Fruit fly (Drosophila melanogaster) whole organism, embryonic: ENCODE results near the gene Use1.

ENCODE experiments used
- CG11085 ChIP-seq: fragments of 200-800 bp; sonication (Bioruptor generic); IDR thresholded peaks from 2 replicates; pipeline ENCODE4 v1.3.6; 2022; ENCODE audit warnings: missing biosample characterization, missing genetic modification characterization
- CG11695 ChIP-seq: fragments of 200-800 bp; sonication (Bioruptor generic); IDR thresholded peaks from 3 replicates; pipeline ENCODE4 v1.3.6; 2022; ENCODE audit warnings: missing biosample characterization, missing genetic modification characterization
- CG12299 ChIP-seq: fragments of 200-800 bp; sonication (Bioruptor generic); optimal IDR thresholded peaks from 2 replicates; lab custom pipeline; 2018; ENCODE audit warnings: missing biosample characterization, mild to moderate bottlenecking, missing genetic modification characterization
- CG13775 ChIP-seq: fragments of 200-800 bp; sonication (Bioruptor generic); optimal IDR thresholded peaks from 3 replicates; lab custom pipeline; 2017; ENCODE audit warnings: missing biosample characterization, mild to moderate bottlenecking, missing genetic modification characterization
- CG15269 ChIP-seq: fragments of 200-800 bp; sonication (Bioruptor generic); optimal IDR thresholded peaks from 2 replicates; lab custom pipeline; 2018; ENCODE audit warnings: missing biosample characterization, mild to moderate bottlenecking, missing genetic modification characterization, moderate library complexity
- CG17568 ChIP-seq: fragments of 200-800 bp; sonication (Bioruptor generic); optimal IDR thresholded peaks from 2 replicates; lab custom pipeline; 2018; ENCODE audit warnings: missing biosample characterization, mild to moderate bottlenecking, missing genetic modification characterization, moderate library complexity
- CG17802 ChIP-seq: fragments of 200-800 bp; sonication (Bioruptor generic); optimal IDR thresholded peaks from 2 replicates; lab custom pipeline; 2018; ENCODE audit warnings: missing biosample characterization, mild to moderate bottlenecking, missing genetic modification characterization, moderate library complexity
- CG2120 ChIP-seq: fragments of 200-800 bp; sonication (Bioruptor generic); optimal IDR thresholded peaks from 3 replicates; lab custom pipeline; 2016; ENCODE audit warnings: missing biosample characterization, missing genetic modification characterization
- CG2202 ChIP-seq: fragments of 200-800 bp; sonication (Bioruptor generic); optimal IDR thresholded peaks from 2 replicates; lab custom pipeline; 2018; ENCODE audit warnings: missing biosample characterization, mild to moderate bottlenecking, missing genetic modification characterization
- CG2889 ChIP-seq: fragments of 200-800 bp; sonication (Bioruptor generic); IDR thresholded peaks from 3 replicates; pipeline ENCODE4 v1.3.6; 2022; ENCODE audit warnings: missing biosample characterization, missing genetic modification characterization
- CG31388 ChIP-seq: fragments of 200-800 bp; sonication (Bioruptor generic); optimal IDR thresholded peaks from 2 replicates; lab custom pipeline; 2016; ENCODE audit warnings: missing biosample characterization, missing genetic modification characterization
- CG31441 ChIP-seq: fragments of 200-800 bp; sonication (Bioruptor generic); IDR thresholded peaks from 2 replicates; pipeline ENCODE4 v1.3.6; 2022; ENCODE audit warnings: missing biosample characterization, missing genetic modification characterization
- CG33557 ChIP-seq: fragments of 200-800 bp; sonication (Bioruptor generic); optimal IDR thresholded peaks from 2 replicates; lab custom pipeline; 2019; ENCODE audit warnings: missing biosample characterization, mild to moderate bottlenecking, missing genetic modification characterization, moderate library complexity
- CG3838 ChIP-seq: fragments of 200-800 bp; sonication (Bioruptor generic); optimal IDR thresholded peaks from 3 replicates; lab custom pipeline; 2016; ENCODE audit warnings: missing biosample characterization, missing genetic modification characterization
- CG8944 ChIP-seq: fragments of 200-800 bp; sonication (Bioruptor generic); optimal IDR thresholded peaks from 3 replicates; lab custom pipeline; 2016; ENCODE audit warnings: missing biosample characterization, missing genetic modification characterization
- CG9932 ChIP-seq: fragments of 200-800 bp; sonication (Bioruptor generic); IDR thresholded peaks from 2 replicates; pipeline ENCODE4 v1.3.6; 2022; ENCODE audit warnings: missing biosample characterization, missing genetic modification characterization
- CHES-1-like ChIP-seq: fragments of 200-800 bp; sonication (Bioruptor generic); optimal IDR thresholded peaks from 2 replicates; lab custom pipeline; 2016; ENCODE audit warnings: missing biosample characterization, missing genetic modification characterization
- Camta ChIP-seq: fragments of 200-800 bp; sonication (Bioruptor generic); optimal IDR thresholded peaks from 2 replicates; lab custom pipeline; 2016; ENCODE audit warnings: missing biosample characterization, missing genetic modification characterization
- Chrac-16 ChIP-seq: fragments of 200-800 bp; sonication (Bioruptor generic); optimal IDR thresholded peaks from 3 replicates; lab custom pipeline; 2016; ENCODE audit warnings: missing biosample characterization, missing genetic modification characterization
- Dek ChIP-seq: fragments of 200-800 bp; sonication (Bioruptor generic); optimal IDR thresholded peaks from 3 replicates; lab custom pipeline; 2019; ENCODE audit warnings: missing biosample characterization, mild to moderate bottlenecking, missing genetic modification characterization, moderate library complexity
- Ets97D ChIP-seq: fragments of 200-800 bp; sonication (Bioruptor generic); optimal IDR thresholded peaks from 3 replicates; lab custom pipeline; 2016; ENCODE audit warnings: missing biosample characterization, missing genetic modification characterization
- Hr39 ChIP-seq: fragments of >200 bp; optimal IDR thresholded peaks from 2 replicates; lab custom pipeline; 2017
- Meics ChIP-seq: fragments of 200-800 bp; sonication (Bioruptor generic); optimal IDR thresholded peaks from 2 replicates; lab custom pipeline; 2017; ENCODE audit warnings: missing biosample characterization, mild to moderate bottlenecking, missing genetic modification characterization
- NK7.1 ChIP-seq: fragments of 200-800 bp; sonication (Bioruptor generic); optimal IDR thresholded peaks from 3 replicates; lab custom pipeline; 2016; ENCODE audit warnings: missing biosample characterization, missing genetic modification characterization
- Nf-YA ChIP-seq: fragments of 200-800 bp; sonication (Bioruptor generic); IDR thresholded peaks from 2 replicates; pipeline ENCODE4 v1.3.6; 2022; ENCODE audit warnings: missing biosample characterization, missing genetic modification characterization
- Pdp1 ChIP-seq, 2 experiments: fragments of 200-800 bp; sonication (Bioruptor generic); optimal IDR thresholded peaks; 3 replicates each; lab custom pipeline; 2016; ENCODE audit warnings: missing biosample characterization in 2 of 2, missing genetic modification characterization in 2 of 2, mild to moderate bottlenecking in 1 of 2, moderate library complexity in 1 of 2
- Rx ChIP-seq: fragments of 200-800 bp; sonication (Bioruptor generic); IDR thresholded peaks from 2 replicates; pipeline ENCODE4 v1.3.6; 2022; ENCODE audit warnings: missing biosample characterization, missing genetic modification characterization
- Sry-β ChIP-seq: fragments of 200-800 bp; sonication (Bioruptor generic); optimal IDR thresholded peaks from 2 replicates; lab custom pipeline; 2018; ENCODE audit warnings: missing biosample characterization, mild to moderate bottlenecking, missing genetic modification characterization, moderate library complexity
- Stat92E ChIP-seq, 3 experiments: fragments of >200 bp in 2 of 3; fragments of 200-800 bp in 1 of 3; sonication (Bioruptor generic) in 1 of 3; optimal IDR thresholded peaks; 2 replicates each; lab custom pipeline; 2017 to 2019; ENCODE audit warnings: missing biosample characterization in 3 of 3, missing genetic modification characterization in 3 of 3, mild to moderate bottlenecking in 1 of 3, moderate library complexity in 1 of 3
- Usf ChIP-seq: fragments of 200-800 bp; sonication (Bioruptor generic); optimal IDR thresholded peaks from 2 replicates; lab custom pipeline; 2017; ENCODE audit warnings: missing genotype, missing biosample characterization, missing genetic modification characterization
- YL-1 ChIP-seq: fragments of 200-800 bp; sonication (Bioruptor generic); optimal IDR thresholded peaks from 3 replicates; lab custom pipeline; 2017; ENCODE audit warnings: missing biosample characterization, mild to moderate bottlenecking, missing genetic modification characterization
- bbx ChIP-seq: fragments of 200-800 bp; sonication (Bioruptor generic); IDR thresholded peaks from 2 replicates; pipeline ENCODE4 v1.3.6; 2022; ENCODE audit warnings: missing biosample characterization, missing genetic modification characterization; ENCODE audit not compliant: partially characterized antibody
- crol ChIP-seq: fragments of 200-800 bp; sonication (Bioruptor generic); IDR thresholded peaks from 2 replicates; pipeline ENCODE4 v1.3.6; 2022; ENCODE audit warnings: missing biosample characterization, missing genetic modification characterization
- crp ChIP-seq, 2 experiments: fragments of 200-800 bp; sonication (Bioruptor generic); optimal IDR thresholded peaks; 2 replicates in 1 of 2; 3 replicates in 1 of 2; lab custom pipeline; 2017; ENCODE audit warnings: missing biosample characterization in 2 of 2, missing genetic modification characterization in 2 of 2, mild to moderate bottlenecking in 1 of 2, moderate library complexity in 1 of 2
- dimm ChIP-seq: fragments of 200-800 bp; sonication (Bioruptor generic); IDR thresholded peaks from 2 replicates; pipeline ENCODE4 v1.3.6; 2022; ENCODE audit warnings: missing biosample characterization, missing genetic modification characterization
- dm ChIP-seq: fragments of 200-800 bp; sonication (Bioruptor generic); optimal IDR thresholded peaks from 3 replicates; lab custom pipeline; 2016; ENCODE audit warnings: missing biosample characterization, missing genetic modification characterization
- eve ChIP-seq, 2 experiments: fragments of >200 bp; optimal IDR thresholded peaks; 2 replicates each; lab custom pipeline; 2017; ENCODE audit warnings: missing biosample characterization in 2 of 2, missing genetic modification characterization in 2 of 2
- fd64A ChIP-seq: fragments of 200-800 bp; sonication (Bioruptor generic); optimal IDR thresholded peaks from 3 replicates; lab custom pipeline; 2018; ENCODE audit warnings: missing biosample characterization, mild to moderate bottlenecking, missing genetic modification characterization
- fd96Cb ChIP-seq: fragments of 200-800 bp; sonication (Bioruptor generic); optimal IDR thresholded peaks from 2 replicates; lab custom pipeline; 2018; ENCODE audit warnings: missing biosample characterization, mild to moderate bottlenecking, missing genetic modification characterization, moderate library complexity
- gce ChIP-seq: fragments of 200-800 bp; sonication (Bioruptor generic); IDR thresholded peaks from 3 replicates; pipeline ENCODE4 v1.3.6; 2022; ENCODE audit warnings: missing biosample characterization, missing genetic modification characterization
- gem ChIP-seq: fragments of 200-800 bp; sonication (Bioruptor generic); optimal IDR thresholded peaks from 2 replicates; lab custom pipeline; 2019; ENCODE audit warnings: missing biosample characterization, mild to moderate bottlenecking, missing genetic modification characterization, moderate library complexity
- gsb ChIP-seq: fragments of 200-800 bp; sonication (Bioruptor generic); IDR thresholded peaks from 2 replicates; pipeline ENCODE4 v1.3.6; 2022; ENCODE audit warnings: missing biosample characterization, missing genetic modification characterization
- gt ChIP-seq: fragments of 200-800 bp; sonication (Bioruptor generic); IDR thresholded peaks from 2 replicates; pipeline ENCODE4 v1.3.6; 2022; ENCODE audit warnings: missing biosample characterization, missing genetic modification characterization
- lbe ChIP-seq: fragments of 200-800 bp; sonication (Bioruptor generic); optimal IDR thresholded peaks from 2 replicates; lab custom pipeline; 2016; ENCODE audit warnings: missing biosample characterization, mild to moderate bottlenecking, missing genetic modification characterization
- nau ChIP-seq: fragments of 200-800 bp; sonication (Bioruptor generic); optimal IDR thresholded peaks from 3 replicates; lab custom pipeline; 2017; ENCODE audit warnings: missing biosample characterization, mild to moderate bottlenecking, missing genetic modification characterization, missing genetic modification reagents
- nerfin-1 ChIP-seq: fragments of 200-800 bp; sonication (Bioruptor generic); optimal IDR thresholded peaks from 3 replicates; lab custom pipeline; 2019; ENCODE audit warnings: missing biosample characterization, mild to moderate bottlenecking, missing genetic modification characterization, moderate library complexity
- peb ChIP-seq: fragments of 200-800 bp; sonication (Bioruptor generic); IDR thresholded peaks from 2 replicates; pipeline ENCODE4 v1.3.6; 2022; ENCODE audit warnings: missing biosample characterization, missing genetic modification characterization
- phol ChIP-seq: fragments of 200-800 bp; sonication (Bioruptor generic); optimal IDR thresholded peaks from 3 replicates; lab custom pipeline; 2018; ENCODE audit warnings: missing biosample characterization, mild to moderate bottlenecking, missing genetic modification characterization, moderate library complexity
- pum ChIP-seq: fragments of 200-800 bp; sonication (Bioruptor generic); optimal IDR thresholded peaks from 2 replicates; lab custom pipeline; 2016; ENCODE audit warnings: missing biosample characterization, missing genetic modification characterization
- wor ChIP-seq: fragments of 200-800 bp; sonication (Bioruptor generic); IDR thresholded peaks from 2 replicates; pipeline ENCODE4 v1.3.6; 2022; ENCODE audit warnings: missing biosample characterization, missing genetic modification characterization

The Use1 gene

DNA sequence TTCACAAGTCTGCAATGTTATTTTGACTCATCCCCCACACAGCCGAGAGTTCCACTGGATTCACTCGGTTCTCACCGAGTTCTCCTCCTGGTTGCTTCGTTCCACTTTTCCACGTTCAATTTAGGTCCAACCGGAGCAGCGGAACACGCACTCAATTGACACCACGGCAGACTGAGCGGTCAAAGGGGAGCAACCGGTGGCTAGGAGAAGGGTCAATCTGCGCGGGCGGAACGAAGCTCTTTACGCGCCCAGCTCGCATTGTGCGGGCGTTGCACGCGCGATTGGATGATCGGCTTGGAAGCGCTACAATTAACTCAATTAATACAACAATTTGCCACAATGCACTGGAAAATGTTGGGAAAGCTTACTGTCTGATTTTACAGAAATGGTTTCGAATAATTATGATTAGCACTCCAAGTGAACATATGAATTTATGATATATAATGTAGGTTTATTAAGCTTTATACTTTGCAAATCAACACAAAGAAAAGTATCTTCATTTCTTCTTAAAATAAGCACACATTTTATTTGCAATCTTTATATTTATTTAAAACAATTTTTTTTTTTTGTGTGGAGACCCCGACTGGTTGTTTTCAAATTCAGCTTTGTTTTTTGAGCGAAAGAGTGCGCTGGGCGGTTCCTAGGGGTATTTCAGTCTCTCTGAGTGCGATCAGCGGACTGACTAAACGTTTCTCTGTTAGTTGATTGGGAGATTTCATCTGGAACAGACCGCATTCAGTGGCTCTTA is 44.5 kb downstream of the Use1 start, which contains the start of gene CG32032 (continued):
- TF ChIP-seq bbx (GFP tag; lab: Robert Waterston, UW) (no peak), Ets97D (GFP tag; lab: Kevin White, UChicago) (no peak), lbe (GFP tag; lab: Kevin White, UChicago) (no peak), NK7.1 (GFP tag; lab: Kevin White, UChicago) (no peak), dm (GFP tag; lab: Kevin White, UChicago) (no peak), CG11085 (GFP tag; lab: Robert Waterston, UW) (no peak), CG31441 (GFP tag; lab: Robert Waterston, UW) (no peak), CG33557 (GFP tag; lab: Kevin White, UChicago) (no peak), Dek (peak; percentile 8), fd64A (no peak), fd96Cb (tag; lab: Kevin White, UChicago) (peak; percentile 2), nerfin-1 (tag; lab: Kevin White, UChicago) (no peak), CG15269 (tag; lab: Kevin White, UChicago) (no peak), CG17802 (no peak), gsb (GFP tag; lab: Robert Waterston, UW) (no peak), Chrac-16 (GFP tag; lab: Kevin White, UChicago) (no peak), CG3838 (GFP tag; lab: Kevin White, UChicago) (no peak), CG13775 (GFP tag; lab: Kevin White, UChicago) (no peak), CG8944 (no peak), dimm (GFP tag; lab: Robert Waterston, UW) (no peak), Sry-β (no peak), eve (GFP tag; optimal IDR thresholded peaks at IDR 0.05; lab: Kevin White, UChicago) (no peak), CG12299 (no peak), CHES-1-like (no peak), Stat92E (GFP tag; optimal IDR thresholded peaks at IDR 0.05; lab: Kevin White, UChicago) (no peak), pum (GFP tag; lab: Kevin White, UChicago) (no peak), CG31388 (GFP tag; lab: Kevin White, UChicago) (no peak), CG2202 (tag; lab: Kevin White, UChicago) (no peak), Rx (no peak), gem (tag; lab: Kevin White, UChicago) (no peak), Usf (GFP tag; lab: Kevin White, UChicago) (no peak), YL-1 (GFP tag; lab: Kevin White, UChicago) (no peak), Meics (GFP tag; lab: Kevin White, UChicago) (peak; percentile 37), CG17568 (GFP tag; lab: Kevin White, UChicago) (no peak), nau (GFP tag; lab: Kevin White, UChicago) (no peak), wor (GFP tag; lab: Robert Waterston, UW) (no peak), CG2120 (GFP tag; lab: Kevin White, UChicago) (no peak), crp (GFP tag; optimal IDR thresholded peaks at IDR 0.05; lab: Kevin White, UChicago) (no peak), gce (GFP tag; lab: Robert Waterston, UW) (no peak), CG2889 (GFP tag; lab: Robert Waterston, UW) (no peak), peb (GFP tag; lab: Robert Waterston, UW) (no peak), CG11695 (GFP tag; lab: Robert Waterston, UW) (0 out of 3 replicates have a peak, but pooled peaks have one; percentile 6), Camta (GFP tag; lab: Kevin White, UChicago) (no peak), Pdp1 (GFP tag; optimal IDR thresholded peaks at IDR 0.05; lab: Kevin White, UChicago) (no peak), crol (GFP tag; lab: Robert Waterston, UW) (0 out of 2 replicates have a peak, but pooled peaks have one; percentile 25), Hr39 (lab: Kevin White, UChicago) (no peak), phol (tag; lab: Kevin White, UChicago) (peak; percentile 24), gt (GFP tag; lab: Robert Waterston, UW) (no peak), Nf-YA (GFP tag; lab: Robert Waterston, UW) (no peak), CG9932 (peak; percentile 24; the same call in 1 of the 2 replicates)
